Fruit fly (Drosophila melanogaster): ENCODE measurements around the gene stg.

The stg gene

DNA sequence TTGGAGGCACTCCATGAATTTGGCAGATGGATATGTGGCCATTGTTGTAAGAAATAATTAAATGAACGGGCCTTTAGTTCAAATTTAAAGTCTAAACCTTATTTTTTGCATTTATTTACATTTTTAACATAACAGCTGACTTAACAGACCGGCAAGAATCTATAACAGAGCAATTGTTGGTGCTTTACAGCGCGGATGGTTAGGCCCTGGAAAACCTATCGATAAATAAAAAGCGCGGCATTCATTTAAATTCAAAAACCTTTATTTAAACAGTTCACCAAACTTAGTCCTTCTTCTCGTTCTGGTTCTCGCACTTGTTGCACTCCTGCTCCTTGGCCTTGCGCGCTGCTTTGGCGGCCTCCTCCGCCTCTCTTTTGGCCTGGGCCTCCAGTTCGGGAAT is 53.2 kb downstream of the stg start, which contains the start of gene Mesh1:
TSS of gene Mesh1 (minus strand) at position 108 of the 400 bp plus-strand sequence.
- no peak for TF ChIP-seq Crg-1 (GFP tag; optimal IDR thresholded peaks at IDR 0.05)
- no peak for TF ChIP-seq pad (GFP tag; optimal IDR thresholded peaks at IDR 0.05)
- no peak for TF ChIP-seq CG1620 (GFP tag; optimal IDR thresholded peaks at IDR 0.05)
- TF ChIP-seq tj (GFP tag; optimal IDR thresholded peaks at IDR 0.05) = no peak
- TF ChIP-seq kay (GFP tag; ENCODE audit: borderline replicate concordance) = no peak
- TF ChIP-seq CG33017 (tag; optimal IDR thresholded peaks at IDR 0.05) = no peak
- peak; percentile 23 for TF ChIP-seq bab1 (GFP tag; optimal IDR thresholded peaks at IDR 0.05)

All from whole organism, adult.